Worm (Caenorhabditis elegans) whole organism, midembryonic: ENCODE measurements around the gene R04F11.3.

ENCODE experiments used
- T22C8.4 ChIP-seq: fragments of 200-800 bp; sonication (Bioruptor generic); IDR thresholded peaks from 2 replicates; pipeline ENCODE4 v1.3.6; 2022; ENCODE audit warnings: missing genetic modification characterization, missing compliant biosample characterization
- cog-1 ChIP-seq: sonication (generic microtip); optimal IDR thresholded peaks from 2 replicates; lab custom pipeline; 2016; ENCODE audit warnings: missing genetic modification characterization, missing compliant biosample characterization
- flt-1 ChIP-seq: fragments of 200-800 bp; sonication (Bioruptor generic); IDR thresholded peaks from 2 replicates; pipeline ENCODE4 v1.3.6; 2022; ENCODE audit warnings: missing genetic modification characterization, missing compliant biosample characterization
- klf-2 ChIP-seq: fragments of 200-800 bp; sonication (Bioruptor generic); conservative IDR thresholded peaks from 2 replicates; pipeline ENCODE4 v1.3.6; 2022; ENCODE audit warnings: missing genetic modification reagents, missing genetic modification characterization, missing compliant biosample characterization
- med-1 ChIP-seq: sonication (generic microtip); optimal IDR thresholded peaks from 2 replicates; lab custom pipeline; 2017; ENCODE audit warnings: missing genetic modification characterization, mild to moderate bottlenecking, missing compliant biosample characterization, antibody characterized with exemption, missing genetic modification reagents; ENCODE audit not compliant: insufficient read depth
- ref-1 ChIP-seq: fragments of 200-800 bp; sonication (Bioruptor generic); conservative IDR thresholded peaks from 2 replicates; pipeline ENCODE4 v1.3.6; 2022; ENCODE audit warnings: missing genetic modification reagents, missing genetic modification characterization, missing compliant biosample characterization
- ztf-23 ChIP-seq: fragments of 200-800 bp; sonication (Bioruptor generic); IDR thresholded peaks from 2 replicates; pipeline ENCODE4 v1.3.6; 2022; ENCODE audit warnings: missing genetic modification reagents, missing genetic modification characterization, missing compliant biosample characterization

DNA sequence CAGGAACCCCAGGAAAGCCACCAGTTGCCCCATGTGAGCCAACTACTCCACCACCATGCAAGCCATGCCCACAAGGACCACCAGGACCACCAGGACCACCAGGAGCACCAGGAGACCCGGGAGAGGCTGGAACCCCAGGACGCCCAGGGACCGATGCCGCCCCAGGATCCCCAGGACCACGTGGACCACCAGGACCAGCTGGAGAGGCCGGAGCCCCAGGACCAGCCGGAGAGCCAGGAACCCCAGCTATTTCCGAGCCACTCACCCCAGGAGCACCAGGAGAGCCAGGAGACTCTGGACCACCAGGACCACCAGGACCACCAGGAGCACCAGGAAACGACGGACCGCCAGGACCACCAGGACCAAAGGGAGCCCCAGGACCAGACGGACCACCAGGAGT, 36.5 kb upstream of the R04F11.3 start:
- TF ChIP-seq flt-1: no peak; the same call in 1 of the 2 replicates
- no peak for TF ChIP-seq klf-2 (GFP tag; lab: Robert Waterston, UW)
- no peak for TF ChIP-seq med-1 (GFP tag; lab: Kevin White, UChicago)
- TF ChIP-seq ref-1: no peak
- TF ChIP-seq T22C8.4 (GFP tag; lab: Robert Waterston, UW): peak; percentile 43; the same call in 1 of the 2 replicates
- TF ChIP-seq ztf-23 (GFP tag; lab: Robert Waterston, UW): no peak
- no peak for TF ChIP-seq cog-1
